Fruit fly (Drosophila melanogaster): ENCODE data around the gene ko.

DNA sequence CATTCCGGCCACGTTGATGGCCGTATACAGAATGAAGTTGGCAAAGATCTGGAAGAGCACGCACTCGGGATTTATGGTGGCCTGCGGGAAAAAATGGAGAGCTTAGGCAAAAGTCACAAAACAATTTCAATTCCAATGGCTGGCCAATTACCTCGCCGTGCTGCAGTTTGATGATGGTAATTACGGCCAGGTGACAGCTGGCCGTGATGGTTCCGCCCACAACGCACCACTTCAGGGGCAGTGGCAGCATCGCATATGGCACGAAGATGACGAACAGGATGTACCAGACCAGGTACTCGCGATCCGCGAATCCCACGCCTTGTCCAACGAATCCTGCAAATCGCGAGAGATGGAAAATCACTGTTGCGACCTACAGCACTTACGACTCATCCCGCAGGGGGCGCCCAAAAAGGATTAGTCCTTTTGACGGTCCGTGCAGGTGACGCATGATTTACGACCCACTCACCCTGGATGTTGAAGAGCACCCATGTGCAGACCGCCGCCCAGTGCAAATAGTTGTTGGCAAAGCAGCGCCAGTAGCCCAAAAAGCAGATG is 15.0 kb upstream of the ko start:
- TF ChIP-seq CG9705 (GFP tag; optimal IDR thresholded peaks at IDR 0.05) (no peak), psq (GFP tag; optimal IDR thresholded peaks at IDR 0.05) (no peak), Dfd (GFP tag; optimal IDR thresholded peaks at IDR 0.05) (no peak), rgr (GFP tag; optimal IDR thresholded peaks at IDR 0.05) (no peak), sv (GFP tag; optimal IDR thresholded peaks at IDR 0.05) (no peak), pan (optimal IDR thresholded peaks at IDR 0.05) (no peak), Myc (optimal IDR thresholded peaks at IDR 0.05) (no peak)
